Worm (Caenorhabditis elegans): Measurements from ENCODE around the gene clec-51.

DNA sequence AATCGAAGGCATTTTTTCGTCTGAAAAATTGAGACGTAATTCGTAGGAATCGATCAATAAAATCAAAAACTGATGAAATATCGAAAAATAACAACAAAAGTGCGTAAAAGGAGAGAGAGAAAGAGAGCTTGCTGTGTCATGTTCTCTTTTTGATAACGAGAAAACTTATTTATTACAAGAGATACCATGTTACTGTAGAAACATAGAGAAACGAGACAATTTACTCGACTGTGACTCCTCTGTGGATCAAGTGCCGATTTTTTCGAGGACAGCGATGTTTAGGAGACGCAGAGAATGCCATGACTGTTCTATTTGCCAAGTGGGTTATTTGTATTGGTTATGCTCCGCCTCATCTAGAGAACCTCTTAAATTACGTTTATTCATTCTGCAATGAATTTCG lies 30.1 kb downstream of the clec-51 start, which contains the start of gene sph-1:
- TF ChIP-seq dao-5 (tag; optimal IDR thresholded peaks at IDR 0.05) (no peak), him-1 (tag; optimal IDR thresholded peaks at IDR 0.05) (no peak), W03F9.2 (tag; optimal IDR thresholded peaks at IDR 0.05) (peak; percentile 44)

Measured in whole organism, L4/young adult.